Worm (Caenorhabditis elegans): ENCODE results near the gene W04E12.2.
"Not testable (repeated sequence)": the region's sequence is repeated elsewhere in the genome, so short reads cannot be mapped to it uniquely, and the experiment has no call there.

W04E12.2 gene

ce11 chrV:19711646-19712045, 29.3 kb downstream of the W04E12.2 start, which contains the start of gene Y43F8C.23:
Gene Y43F8C.23, minus strand, starts transcription at chrV:19711746.
- not testable (repeated sequence) for TF ChIP-seq sma-3 (GFP tag; optimal IDR thresholded peaks at IDR 0.05); alr-1 (tag; optimal IDR thresholded peaks at IDR 0.05); peb-1 (tag; optimal IDR thresholded peaks at IDR 0.05)

DNA sequence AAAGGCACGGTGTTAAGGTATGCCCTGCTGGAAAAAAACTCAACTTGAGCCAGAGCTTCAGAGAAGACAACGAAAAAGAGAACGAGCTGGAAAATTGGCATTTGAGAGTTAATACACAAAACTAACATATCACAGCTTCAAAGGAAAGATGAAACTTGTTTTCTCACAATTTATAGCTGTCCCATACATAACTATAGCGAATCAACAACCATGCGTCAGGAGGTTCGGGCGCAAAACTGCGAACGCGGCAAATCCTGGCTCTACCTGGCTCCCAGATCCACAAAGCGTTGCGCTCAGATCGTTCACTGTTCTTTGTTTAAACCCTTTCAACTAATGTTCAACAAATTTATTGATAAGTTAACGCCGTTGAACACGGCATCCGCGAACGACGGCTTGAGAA, 30.4 kb downstream of the W04E12.2 start, which contains the start of gene Y43F8C.15:
Y43F8C.15 (minus strand) TSS at position 101 of the 400 bp plus-strand sequence.
- TF ChIP-seq nhr-237, nhr-10, nhr-25 (tag; optimal IDR thresholded peaks at IDR 0.05): not testable (repeated sequence)

ce11 chrV:19708849-19709248, 32.1 kb downstream of the W04E12.2 start, which contains the start of gene srv-3:
Gene srv-3, minus strand, starts transcription at chrV:19708949.
- TF ChIP-seq alr-1 (tag; optimal IDR thresholded peaks at IDR 0.05), result no peak
- TF ChIP-seq mdl-1 (tag; optimal IDR thresholded peaks at IDR 0.05), result no peak
- no peak for TF ChIP-seq dmd-4 (tag; optimal IDR thresholded peaks at IDR 0.05)
- TF ChIP-seq egl-27 (tag; optimal IDR thresholded peaks at IDR 0.05), result no peak
- TF ChIP-seq nhr-10 (tag; optimal IDR thresholded peaks at IDR 0.05), result no peak
- TF ChIP-seq aly-2 (tag; optimal IDR thresholded peaks at IDR 0.05), result no peak

ce11 chrV:19697348-19698172, 43.4 kb downstream of the W04E12.2 start, which contains the start of the genes Y43F8C.13 and ani-3:
Gene Y43F8C.13, minus strand, starts transcription at chrV:19697398.
Gene ani-3, plus strand, starts transcription at chrV:19697732.
- TF ChIP-seq dmd-4 (tag; optimal IDR thresholded peaks at IDR 0.05) (no peak), egl-27 (tag; optimal IDR thresholded peaks at IDR 0.05) (no peak), fos-1 (tag; optimal IDR thresholded peaks at IDR 0.05) (peak; percentile 80), mab-5 (tag; optimal IDR thresholded peaks at IDR 0.05) (no peak), nhr-10 (tag; optimal IDR thresholded peaks at IDR 0.05) (no peak), skn-1 (tag; optimal IDR thresholded peaks at IDR 0.05) (no peak)

- no peak for TF ChIP-seq sem-4 (tag; optimal IDR thresholded peaks at IDR 0.05)
- no peak for TF ChIP-seq mdl-1 (tag; optimal IDR thresholded peaks at IDR 0.05)
- TF ChIP-seq C34F6.9 (tag; optimal IDR thresholded peaks at IDR 0.05), result no peak
- no peak for TF ChIP-seq R02D3.7 (tag; optimal IDR thresholded peaks at IDR 0.05)
- TF ChIP-seq elt-1 (tag; optimal IDR thresholded peaks at IDR 0.05), result no peak
- no peak for TF ChIP-seq lin-11 (tag; optimal IDR thresholded peaks at IDR 0.05)
- TF ChIP-seq ztf-11 (tag; optimal IDR thresholded peaks at IDR 0.05), result no peak
- TF ChIP-seq aly-2 (tag; optimal IDR thresholded peaks at IDR 0.05), result no peak
- TF ChIP-seq nhr-237 (tag; optimal IDR thresholded peaks at IDR 0.05), result no peak
- TF ChIP-seq nhr-25 (tag; optimal IDR thresholded peaks at IDR 0.05), result no peak
- no peak for TF ChIP-seq alr-1 (tag; optimal IDR thresholded peaks at IDR 0.05)
- no peak for TF ChIP-seq gmeb-1 (tag; optimal IDR thresholded peaks at IDR 0.05)
- no peak for TF ChIP-seq Y55F3AM.14 (GFP tag; optimal IDR thresholded peaks at IDR 0.05)
These were observed 49.0 kb downstream of the W04E12.2 start for ce11 chrV:19691954-19692353.

- TF ChIP-seq lin-39 (tag; optimal IDR thresholded peaks at IDR 0.05) (no peak), elt-3 (tag; optimal IDR thresholded peaks at IDR 0.05) (no peak), sma-9 (GFP tag; optimal IDR thresholded peaks at IDR 0.05) (no peak), sma-9 (tag; optimal IDR thresholded peaks at IDR 0.05) (no peak), aly-2 (tag; optimal IDR thresholded peaks at IDR 0.05) (no peak), ztf-11 (tag; optimal IDR thresholded peaks at IDR 0.05) (no peak), ama-1 (optimal IDR thresholded peaks at IDR 0.05) (no peak), unc-62 (GFP tag; optimal IDR thresholded peaks at IDR 0.05) (no peak), nhr-77 (tag; optimal IDR thresholded peaks at IDR 0.05) (no peak), peb-1 (tag; optimal IDR thresholded peaks at IDR 0.05) (no peak), nhr-237 (tag; optimal IDR thresholded peaks at IDR 0.05) (no peak), skn-1 (tag; optimal IDR thresholded peaks at IDR 0.05) (no peak), Y55F3AM.14 (GFP tag; optimal IDR thresholded peaks at IDR 0.05) (no peak)
These were observed 49.6 kb downstream of the W04E12.2 start for ce11 chrV:19691271-19691886.
